Worm (Caenorhabditis elegans): ENCODE data around the gene T25E12.6.
A peak's percentile ranks its signal among the peaks of the same experiment; 100 is the strongest.

T25E12.6 gene

ce11 chrV:16697178-16697577 lies 45.0 kb upstream of the T25E12.6 start, which contains the start of gene srw-41:
TSS of gene srw-41 (plus strand) at chrV:16697478.
- TF ChIP-seq elt-1 (tag; optimal IDR thresholded peaks at IDR 0.05; ENCODE audit: borderline replicate concordance, insufficient read depth) (no peak), snpc-4 (tag; optimal IDR thresholded peaks at IDR 0.05) (no peak), nhr-2 (tag; optimal IDR thresholded peaks at IDR 0.05) (no peak), lsy-2 (tag; optimal IDR thresholded peaks at IDR 0.05) (no peak), ztf-11 (tag; optimal IDR thresholded peaks at IDR 0.05) (no peak), ham-2 (GFP tag; optimal IDR thresholded peaks at IDR 0.05) (no peak), ceh-39 (tag; optimal IDR thresholded peaks at IDR 0.05) (no peak), nhr-28 (tag; optimal IDR thresholded peaks at IDR 0.05) (no peak), nhr-237 (tag; optimal IDR thresholded peaks at IDR 0.05) (no peak), ceh-43 (GFP tag; optimal IDR thresholded peaks at IDR 0.05) (no peak), pha-4 (tag; optimal IDR thresholded peaks at IDR 0.05) (no peak), tbx-8 (GFP tag; optimal IDR thresholded peaks at IDR 0.05) (no peak), zip-8 (tag; optimal IDR thresholded peaks at IDR 0.05) (no peak)

- TF ChIP-seq ceh-43 (GFP tag; optimal IDR thresholded peaks at IDR 0.05) (peak; percentile 10), M03D4.4 (tag; optimal IDR thresholded peaks at IDR 0.05) (peak; percentile 32), ces-1 (GFP tag; optimal IDR thresholded peaks at IDR 0.05) (no peak), elt-1 (tag; optimal IDR thresholded peaks at IDR 0.05; ENCODE audit: borderline replicate concordance, insufficient read depth) (no peak), mls-2 (tag; optimal IDR thresholded peaks at IDR 0.05) (peak; percentile 80), ceh-83 (GFP tag; optimal IDR thresholded peaks at IDR 0.05) (peak; percentile 14), flh-1 (GFP tag; optimal IDR thresholded peaks at IDR 0.05) (peak; percentile 12), drap-1 (GFP tag; optimal IDR thresholded peaks at IDR 0.05) (peak; percentile 51), nhr-12 (tag; optimal IDR thresholded peaks at IDR 0.05) (no peak), bed-3 (GFP tag; optimal IDR thresholded peaks at IDR 0.05) (peak; percentile 49), lin-32 (GFP tag; optimal IDR thresholded peaks at IDR 0.05) (peak; percentile 16), nhr-237 (tag; optimal IDR thresholded peaks at IDR 0.05) (no peak), mep-1 (tag; optimal IDR thresholded peaks at IDR 0.05) (no peak), sem-2 (GFP tag; optimal IDR thresholded peaks at IDR 0.05) (peak; percentile 1), zip-8 (tag; optimal IDR thresholded peaks at IDR 0.05) (no peak), cnd-1 (tag; optimal IDR thresholded peaks at IDR 0.05) (peak; percentile 32), ceh-39 (tag; optimal IDR thresholded peaks at IDR 0.05) (no peak), unc-120 (tag; optimal IDR thresholded peaks at IDR 0.05; ENCODE audit: poor library complexity, severe bottlenecking) (no peak), sptf-1 (tag; optimal IDR thresholded peaks at IDR 0.05) (peak; percentile 79)
Measured at ce11 chrV:16699752-16700259, 42.4 kb upstream of the T25E12.6 start, which contains the start of gene Y70C5C.1. TSS of gene Y70C5C.1 (plus strand) at chrV:16700209.

ce11 chrV:16706549-16706948 lies 35.7 kb upstream of the T25E12.6 start, which contains the start of gene clec-9:
TSS of gene clec-9 (minus strand) at chrV:16706649.
- TF ChIP-seq unc-39 (tag; optimal IDR thresholded peaks at IDR 0.05) (no peak), nhr-237 (tag; optimal IDR thresholded peaks at IDR 0.05) (no peak), zip-8 (tag; optimal IDR thresholded peaks at IDR 0.05) (no peak), lin-13 (tag; optimal IDR thresholded peaks at IDR 0.05) (no peak), nhr-12 (tag; optimal IDR thresholded peaks at IDR 0.05) (no peak), nhr-28 (tag; optimal IDR thresholded peaks at IDR 0.05) (no peak), bed-3 (GFP tag; optimal IDR thresholded peaks at IDR 0.05) (no peak), snpc-4 (tag; optimal IDR thresholded peaks at IDR 0.05) (no peak)

- TF ChIP-seq blmp-1 (tag; optimal IDR thresholded peaks at IDR 0.05), result no peak
- no peak for TF ChIP-seq unc-39 (tag; optimal IDR thresholded peaks at IDR 0.05)
- TF ChIP-seq lsy-2 (tag; optimal IDR thresholded peaks at IDR 0.05), result no peak
- no peak for TF ChIP-seq zip-8 (tag; optimal IDR thresholded peaks at IDR 0.05)
- no peak for TF ChIP-seq ztf-11 (tag; optimal IDR thresholded peaks at IDR 0.05)
- no peak for TF ChIP-seq nhr-12 (tag; optimal IDR thresholded peaks at IDR 0.05)
- no peak for TF ChIP-seq nhr-237 (tag; optimal IDR thresholded peaks at IDR 0.05)
- TF ChIP-seq ceh-83 (GFP tag; optimal IDR thresholded peaks at IDR 0.05), result no peak
- no peak for TF ChIP-seq ces-1 (GFP tag; optimal IDR thresholded peaks at IDR 0.05)
- TF ChIP-seq snpc-4 (tag; optimal IDR thresholded peaks at IDR 0.05), result no peak
- no peak for TF ChIP-seq elt-1 (tag; optimal IDR thresholded peaks at IDR 0.05; ENCODE audit: borderline replicate concordance, insufficient read depth)
- TF ChIP-seq sptf-1 (tag; optimal IDR thresholded peaks at IDR 0.05), result no peak
- no peak for TF ChIP-seq unc-120 (tag; optimal IDR thresholded peaks at IDR 0.05; ENCODE audit: poor library complexity, severe bottlenecking)
- TF ChIP-seq ham-2 (GFP tag; optimal IDR thresholded peaks at IDR 0.05), result no peak
Measured at ce11 chrV:16713797-16714196, 28.4 kb upstream of the T25E12.6 start.

ce11 chrV:16716574-16716973 lies 25.6 kb upstream of the T25E12.6 start, which contains the start of gene srh-137:
TSS of gene srh-137 (minus strand) at chrV:16716674.
- TF ChIP-seq mab-5 (tag; optimal IDR thresholded peaks at IDR 0.05) (no peak), tbx-8 (GFP tag; optimal IDR thresholded peaks at IDR 0.05) (no peak), blmp-1 (tag; optimal IDR thresholded peaks at IDR 0.05) (no peak), nhr-76 (tag; optimal IDR thresholded peaks at IDR 0.05) (no peak), ceh-83 (GFP tag; optimal IDR thresholded peaks at IDR 0.05) (no peak), ceh-43 (GFP tag; optimal IDR thresholded peaks at IDR 0.05) (no peak), pha-4 (tag; optimal IDR thresholded peaks at IDR 0.05) (no peak), mep-1 (tag; optimal IDR thresholded peaks at IDR 0.05) (no peak), ham-2 (GFP tag; optimal IDR thresholded peaks at IDR 0.05) (no peak), sptf-1 (tag; optimal IDR thresholded peaks at IDR 0.05) (no peak), elt-1 (tag; optimal IDR thresholded peaks at IDR 0.05; ENCODE audit: borderline replicate concordance, insufficient read depth) (no peak), nhr-237 (tag; optimal IDR thresholded peaks at IDR 0.05) (no peak), bed-3 (GFP tag; optimal IDR thresholded peaks at IDR 0.05) (no peak), mls-2 (tag; optimal IDR thresholded peaks at IDR 0.05) (no peak)

Data from whole organism, mixed stage, embryonic.